Worm (Caenorhabditis elegans) whole organism, late embryonic: ENCODE data around the gene DC2.5.

Source experiments
- T23F11.4 ChIP-seq: fragments of 200-800 bp; sonication (Bioruptor generic); optimal IDR thresholded peaks from 2 replicates; lab custom pipeline; 2018; ENCODE audit warnings: mild to moderate bottlenecking, missing genetic modification characterization, missing compliant biosample characterization
- ceh-30 ChIP-seq: fragments of 150-350 bp; optimal IDR thresholded peaks from 2 replicates; lab custom pipeline; 2014; ENCODE audit warnings: missing biosample characterization, missing genetic modification characterization
- ceh-48 ChIP-seq: sonication (generic microtip); optimal IDR thresholded peaks from 2 replicates; lab custom pipeline; 2016; ENCODE audit warnings: missing genetic modification characterization, inconsistent platforms, missing compliant biosample characterization
- nhr-11 ChIP-seq: fragments of 150-350 bp; optimal IDR thresholded peaks from 2 replicates; lab custom pipeline; 2014; ENCODE audit warnings: missing biosample characterization, missing genetic modification characterization
- syd-9 ChIP-seq: sonication (generic microtip); optimal IDR thresholded peaks from 2 replicates; lab custom pipeline; 2016; ENCODE audit warnings: mild to moderate bottlenecking, missing genetic modification characterization, moderate library complexity, missing compliant biosample characterization
- tbx-2 ChIP-seq: sonication (generic microtip); optimal IDR thresholded peaks from 2 replicates; lab custom pipeline; 2016; ENCODE audit warnings: missing genetic modification characterization, missing compliant biosample characterization
- unc-3 ChIP-seq, 2 experiments: fragments of 200-800 bp in 1 of 2; sonication (Bioruptor generic) in 1 of 2; sonication (generic microtip) in 1 of 2; conservative IDR thresholded peaks in 1 of 2; optimal IDR thresholded peaks in 1 of 2; 2 replicates each; pipeline versions ENCODE4 v1.3.6 to Lab custom; 2016 to 2022; ENCODE audit warnings: missing compliant biosample characterization in 2 of 2, missing genetic modification characterization in 2 of 2, missing genetic modification reagents in 1 of 2
- unc-55 ChIP-seq: sonication (generic microtip); optimal IDR thresholded peaks from 2 replicates; lab custom pipeline; 2017; ENCODE audit warnings: missing biosample characterization, missing genetic modification reagents, missing genetic modification characterization

- TF ChIP-seq ceh-30 (tag; lab: Kevin White, UChicago) (no peak), tbx-2 (tag; lab: Kevin White, UChicago) (no peak), unc-55 (no peak), syd-9 (tag; lab: Kevin White, UChicago) (no peak), nhr-11 (tag; lab: Kevin White, UChicago) (no peak), unc-3 (GFP tag; conservative IDR thresholded peaks at IDR 0.05; lab: Robert Waterston, UW) (no peak), unc-3 (tag; optimal IDR thresholded peaks at IDR 0.05; lab: Kevin White, UChicago) (no peak), ceh-48 (tag; lab: Kevin White, UChicago) (no peak), T23F11.4 (GFP tag; lab: Kevin White, UChicago) (no peak)
Measured at ce11 chrV:216847-217246, 4.3 kb upstream of the DC2.5 start, which contains the start of gene srh-78.
